Worm (Caenorhabditis elegans) whole organism, midembryonic: ENCODE results near the gene F49A5.10.

Source experiments
- T22C8.4 ChIP-seq: fragments of 200-800 bp; sonication (Bioruptor generic); IDR thresholded peaks from 2 replicates; pipeline ENCODE4 v1.3.6; 2022; ENCODE audit warnings: missing genetic modification characterization, missing compliant biosample characterization
- cog-1 ChIP-seq: sonication (generic microtip); optimal IDR thresholded peaks from 2 replicates; lab custom pipeline; 2016; ENCODE audit warnings: missing genetic modification characterization, missing compliant biosample characterization
- flt-1 ChIP-seq: fragments of 200-800 bp; sonication (Bioruptor generic); IDR thresholded peaks from 2 replicates; pipeline ENCODE4 v1.3.6; 2022; ENCODE audit warnings: missing genetic modification characterization, missing compliant biosample characterization
- klf-2 ChIP-seq: fragments of 200-800 bp; sonication (Bioruptor generic); conservative IDR thresholded peaks from 2 replicates; pipeline ENCODE4 v1.3.6; 2022; ENCODE audit warnings: missing genetic modification reagents, missing genetic modification characterization, missing compliant biosample characterization
- med-1 ChIP-seq: sonication (generic microtip); optimal IDR thresholded peaks from 2 replicates; lab custom pipeline; 2017; ENCODE audit warnings: missing genetic modification characterization, mild to moderate bottlenecking, missing compliant biosample characterization, antibody characterized with exemption, missing genetic modification reagents; ENCODE audit not compliant: insufficient read depth
- ref-1 ChIP-seq: fragments of 200-800 bp; sonication (Bioruptor generic); conservative IDR thresholded peaks from 2 replicates; pipeline ENCODE4 v1.3.6; 2022; ENCODE audit warnings: missing genetic modification reagents, missing genetic modification characterization, missing compliant biosample characterization
- tab-1 ChIP-seq: fragments of 200-800 bp; sonication (Bioruptor generic); IDR thresholded peaks from 2 replicates; pipeline ENCODE4 v1.3.6; 2022; ENCODE audit warnings: missing genetic modification characterization, missing compliant biosample characterization
- ztf-23 ChIP-seq: fragments of 200-800 bp; sonication (Bioruptor generic); IDR thresholded peaks from 2 replicates; pipeline ENCODE4 v1.3.6; 2022; ENCODE audit warnings: missing genetic modification reagents, missing genetic modification characterization, missing compliant biosample characterization
- ztf-29 ChIP-seq: fragments of 200-800 bp; sonication (Bioruptor generic); IDR thresholded peaks from 2 replicates; pipeline ENCODE4 v1.3.6; 2022; ENCODE audit warnings: missing genetic modification reagents, missing genetic modification characterization, missing compliant biosample characterization

The F49A5.10 gene

ce11 chrV:16838435-16838834 is 36.6 kb upstream of the F49A5.10 start:
- TF ChIP-seq ztf-23 (GFP tag; lab: Robert Waterston, UW) (no peak), T22C8.4 (GFP tag; lab: Robert Waterston, UW) (no peak), ref-1 (GFP tag; lab: Robert Waterston, UW) (no peak), tab-1 (GFP tag; lab: Robert Waterston, UW) (no peak), cog-1 (no peak), klf-2 (GFP tag; lab: Robert Waterston, UW) (no peak), flt-1 (GFP tag; lab: Robert Waterston, UW) (no peak), med-1 (GFP tag; lab: Kevin White, UChicago) (no peak), ztf-29 (GFP tag; lab: Robert Waterston, UW) (no peak)

ce11 chrV:16840283-16840682 is 34.8 kb upstream of the F49A5.10 start:
- TF ChIP-seq flt-1 (GFP tag; lab: Robert Waterston, UW) (no peak), klf-2 (GFP tag; lab: Robert Waterston, UW) (no peak), T22C8.4 (GFP tag; lab: Robert Waterston, UW) (no peak), cog-1 (no peak), ztf-29 (GFP tag; lab: Robert Waterston, UW) (no peak), med-1 (GFP tag; lab: Kevin White, UChicago) (no peak), ref-1 (GFP tag; lab: Robert Waterston, UW) (no peak), ztf-23 (GFP tag; lab: Robert Waterston, UW) (no peak), tab-1 (GFP tag; lab: Robert Waterston, UW) (no peak)

- TF ChIP-seq ztf-29 (GFP tag; lab: Robert Waterston, UW) (no peak), ztf-23 (GFP tag; lab: Robert Waterston, UW) (no peak)
These were observed 34.1 kb upstream of the F49A5.10 start, which contains the start of gene clec-40 for ce11 chrV:16840961-16841360. Gene clec-40, minus strand, starts transcription at chrV:16841061.

ce11 chrV:16842941-16843340 is 32.1 kb upstream of the F49A5.10 start, which contains the start of gene clec-25:
Gene clec-25, plus strand, starts transcription at chrV:16843241.
- no peak for TF ChIP-seq T22C8.4 (GFP tag; lab: Robert Waterston, UW)
- no peak for TF ChIP-seq ztf-29 (GFP tag; lab: Robert Waterston, UW)
- TF ChIP-seq ref-1 (GFP tag; lab: Robert Waterston, UW): no peak
- TF ChIP-seq tab-1 (GFP tag; lab: Robert Waterston, UW): no peak
- no peak for TF ChIP-seq med-1 (GFP tag; lab: Kevin White, UChicago)
- TF ChIP-seq klf-2 (GFP tag; lab: Robert Waterston, UW): no peak
- no peak for TF ChIP-seq cog-1
- TF ChIP-seq flt-1 (GFP tag; lab: Robert Waterston, UW): no peak
- TF ChIP-seq ztf-23 (GFP tag; lab: Robert Waterston, UW): no peak

ce11 chrV:16848498-16848897 is 26.6 kb upstream of the F49A5.10 start, which contains the start of the genes clec-36 and clec-26:
Gene clec-36, minus strand, starts transcription at chrV:16848598.
Gene clec-26, plus strand, starts transcription at chrV:16848611.
- TF ChIP-seq ztf-29 (GFP tag; lab: Robert Waterston, UW): no peak
- no peak for TF ChIP-seq ref-1 (GFP tag; lab: Robert Waterston, UW)
- TF ChIP-seq cog-1: no peak
- TF ChIP-seq flt-1 (GFP tag; lab: Robert Waterston, UW): no peak
- TF ChIP-seq T22C8.4 (GFP tag; lab: Robert Waterston, UW): no peak
- TF ChIP-seq ztf-23 (GFP tag; lab: Robert Waterston, UW): no peak
- TF ChIP-seq tab-1 (GFP tag; lab: Robert Waterston, UW): no peak
- no peak for TF ChIP-seq med-1 (GFP tag; lab: Kevin White, UChicago)
- TF ChIP-seq klf-2 (GFP tag; lab: Robert Waterston, UW): no peak

- TF ChIP-seq T22C8.4 (GFP tag; lab: Robert Waterston, UW): no peak
- TF ChIP-seq tab-1 (GFP tag; lab: Robert Waterston, UW): no peak
- no peak for TF ChIP-seq ref-1 (GFP tag; lab: Robert Waterston, UW)
- TF ChIP-seq med-1 (GFP tag; lab: Kevin White, UChicago): no peak
- TF ChIP-seq klf-2 (GFP tag; lab: Robert Waterston, UW): no peak
- TF ChIP-seq ztf-29 (GFP tag; lab: Robert Waterston, UW): no peak
- TF ChIP-seq flt-1 (GFP tag; lab: Robert Waterston, UW): no peak
- no peak for TF ChIP-seq ztf-23 (GFP tag; lab: Robert Waterston, UW)
- TF ChIP-seq cog-1: no peak
These were observed 23.1 kb upstream of the F49A5.10 start, which contains the start of gene clec-37 for ce11 chrV:16852002-16852401. Gene clec-37, minus strand, starts transcription at chrV:16852102.

- no peak for TF ChIP-seq med-1 (GFP tag; lab: Kevin White, UChicago)
- TF ChIP-seq cog-1: no peak
- no peak for TF ChIP-seq flt-1 (GFP tag; lab: Robert Waterston, UW)
- TF ChIP-seq ref-1 (GFP tag; lab: Robert Waterston, UW): no peak
- no peak for TF ChIP-seq klf-2 (GFP tag; lab: Robert Waterston, UW)
- no peak for TF ChIP-seq tab-1 (GFP tag; lab: Robert Waterston, UW)
- TF ChIP-seq ztf-29 (GFP tag; lab: Robert Waterston, UW): no peak
These were observed 20.9 kb upstream of the F49A5.10 start, which contains the start of the genes clec-35 and clec-27 for ce11 chrV:16853956-16854683. Gene clec-35, minus strand, starts transcription at chrV:16854056. Gene clec-27, plus strand, starts transcription at chrV:16854633.

ce11 chrV:16857977-16858479 is 17.0 kb upstream of the F49A5.10 start, which contains the start of the genes clec-31 and clec-22:
Gene clec-31, minus strand, starts transcription at chrV:16858077.
Gene clec-22, plus strand, starts transcription at chrV:16858429.
- no peak for TF ChIP-seq tab-1 (GFP tag; lab: Robert Waterston, UW)
- TF ChIP-seq flt-1 (GFP tag; lab: Robert Waterston, UW): no peak
- no peak for TF ChIP-seq T22C8.4 (GFP tag; lab: Robert Waterston, UW)
- no peak for TF ChIP-seq klf-2 (GFP tag; lab: Robert Waterston, UW)
- TF ChIP-seq med-1 (GFP tag; lab: Kevin White, UChicago): no peak
- no peak for TF ChIP-seq ztf-23 (GFP tag; lab: Robert Waterston, UW)
- TF ChIP-seq ztf-29 (GFP tag; lab: Robert Waterston, UW): no peak
- no peak for TF ChIP-seq cog-1
- no peak for TF ChIP-seq ref-1 (GFP tag; lab: Robert Waterston, UW)
